Worm (Caenorhabditis elegans): ENCODE data around the gene srh-48.

DNA sequence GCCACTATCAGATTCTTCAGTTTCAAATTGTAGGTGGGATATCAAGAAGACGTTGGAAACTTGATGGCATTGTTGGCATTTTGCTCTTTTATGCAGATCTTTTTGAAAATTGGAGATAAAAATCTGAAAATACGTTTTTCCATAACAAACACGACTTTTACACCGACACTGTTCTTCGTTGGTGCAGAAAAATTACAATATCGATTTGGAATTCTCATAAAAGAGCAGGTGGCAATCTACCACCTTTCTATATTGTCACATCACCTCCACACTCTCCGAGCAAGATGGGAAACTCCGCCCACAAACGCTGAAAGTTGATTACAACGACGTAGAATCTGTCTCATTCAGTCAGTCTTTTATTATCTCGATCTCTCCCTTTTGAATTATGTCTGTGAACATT is 27.6 kb downstream of the srh-48 start, which contains the start of gene arrd-2:
- TF ChIP-seq tbx-7 (tag; optimal IDR thresholded peaks at IDR 0.05) (no peak), eyg-1 (tag; optimal IDR thresholded peaks at IDR 0.05) (no peak), nhr-11 (tag; optimal IDR thresholded peaks at IDR 0.05) (no peak), dve-1 (tag; optimal IDR thresholded peaks at IDR 0.05) (no peak), nfya-1 (tag; optimal IDR thresholded peaks at IDR 0.05) (no peak), nhr-232 (tag; optimal IDR thresholded peaks at IDR 0.05) (no peak), fkh-10 (GFP tag; optimal IDR thresholded peaks at IDR 0.05) (no peak), hlh-15 (tag; optimal IDR thresholded peaks at IDR 0.05) (no peak)

Measured in whole organism, late embryonic.